Worm (Caenorhabditis elegans) whole organism, mixed stage, embryonic: Measurements from ENCODE around the gene R13H9.6.
"Not testable (repeated sequence)": the region's sequence is repeated elsewhere in the genome, so short reads cannot be mapped to it uniquely, and the experiment has no call there.

ENCODE experiments used
- M03D4.4 ChIP-seq: sonication (generic microtip); optimal IDR thresholded peaks from 2 replicates; lab custom pipeline; 2017; ENCODE audit warnings: mild to moderate bottlenecking, missing genetic modification characterization, missing compliant biosample characterization
- blmp-1 ChIP-seq: fragments of 150-350 bp; optimal IDR thresholded peaks from 2 replicates; lab custom pipeline; 2014; ENCODE audit warnings: missing biosample characterization, missing genetic modification characterization
- elt-3 ChIP-seq: fragments of 150-350 bp; optimal IDR thresholded peaks from 2 replicates; lab custom pipeline; 2014; ENCODE audit warnings: missing biosample characterization, missing genetic modification characterization
- lsy-2 ChIP-seq: fragments of 150-350 bp; optimal IDR thresholded peaks from 2 replicates; lab custom pipeline; 2014; ENCODE audit warnings: missing biosample characterization, missing genetic modification characterization
- mep-1 ChIP-seq: fragments of 150-350 bp; optimal IDR thresholded peaks from 2 replicates; lab custom pipeline; 2017; ENCODE audit warnings: missing biosample characterization, missing genetic modification reagents, missing genetic modification characterization, inconsistent platforms
- nhr-12 ChIP-seq: fragments of 150-350 bp; optimal IDR thresholded peaks from 2 replicates; lab custom pipeline; 2014; ENCODE audit warnings: missing biosample characterization, missing genetic modification characterization
- nhr-237 ChIP-seq: fragments of 150-350 bp; optimal IDR thresholded peaks from 2 replicates; lab custom pipeline; 2014; ENCODE audit warnings: missing biosample characterization, missing genetic modification characterization
- unc-120 ChIP-seq: sonication (generic microtip); optimal IDR thresholded peaks from 2 replicates; lab custom pipeline; 2017; ENCODE audit warnings: missing genetic modification characterization, missing compliant biosample characterization; ENCODE audit not compliant: poor library complexity, severe bottlenecking
- ztf-11 ChIP-seq: fragments of 150-350 bp; optimal IDR thresholded peaks from 2 replicates; lab custom pipeline; 2014; ENCODE audit warnings: missing biosample characterization, missing genetic modification characterization

ce11 chrIV:5064961-5065360, 3.5 kb downstream of the R13H9.6 start, which contains the start of gene msp-53:
- not testable (repeated sequence) for TF ChIP-seq blmp-1 (tag; lab: Kevin White, UChicago); lsy-2 (tag; lab: Kevin White, UChicago); nhr-12 (tag; lab: Kevin White, UChicago); M03D4.4 (tag; lab: Kevin White, UChicago); mep-1 (tag; lab: Kevin White, UChicago); nhr-237; ztf-11; unc-120; elt-3 (tag; lab: Kevin White, UChicago)
